Worm (Caenorhabditis elegans): ENCODE measurements around the gene erd-2.2.

Gene erd-2.2

ce11 chrIII:5882284-5882683 is 24.6 kb upstream of the erd-2.2 start:
- TF ChIP-seq unc-62 (GFP tag; optimal IDR thresholded peaks at IDR 0.05) = no peak

ce11 chrIII:5882823-5883222 is 24.0 kb upstream of the erd-2.2 start, which contains the start of gene F01F1.14:
F01F1.14 (minus strand) TSS chrIII:5882923.
- no peak for TF ChIP-seq unc-62 (GFP tag; optimal IDR thresholded peaks at IDR 0.05)

DNA sequence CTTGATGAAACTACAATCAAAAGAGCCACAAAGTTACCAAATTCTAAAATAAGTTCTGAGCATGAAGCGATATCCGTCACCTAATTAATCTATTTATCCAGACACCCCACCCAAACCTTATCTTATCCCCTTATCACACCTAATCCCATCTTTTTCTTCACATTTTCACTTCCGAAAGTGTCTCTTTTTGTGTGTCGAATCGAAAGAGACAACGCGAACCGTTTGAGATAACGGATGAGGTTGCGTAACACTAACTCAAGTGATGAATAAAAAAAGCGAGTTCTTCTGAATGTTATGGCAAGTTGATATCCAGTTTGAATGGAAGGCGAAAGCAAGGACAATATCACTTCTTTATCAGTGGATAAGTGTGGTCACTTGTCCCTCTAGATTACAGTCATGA is 23.3 kb upstream of the erd-2.2 start:
- no peak for TF ChIP-seq unc-62 (GFP tag; optimal IDR thresholded peaks at IDR 0.05)

ce11 chrIII:5884007-5884406 is 22.8 kb upstream of the erd-2.2 start, which contains the start of gene C28H8.5:
C28H8.5 (plus strand) TSS chrIII:5884307.
- no peak for TF ChIP-seq unc-62 (GFP tag; optimal IDR thresholded peaks at IDR 0.05)

- TF ChIP-seq unc-62 (GFP tag; optimal IDR thresholded peaks at IDR 0.05) = no peak
These were observed 22.4 kb upstream of the erd-2.2 start for ce11 chrIII:5884459-5884858.

- no peak for TF ChIP-seq unc-62 (GFP tag; optimal IDR thresholded peaks at IDR 0.05)
These were observed 20.0 kb upstream of the erd-2.2 start, which contains the start of gene C28H8.7 for ce11 chrIII:5886893-5887292. C28H8.7 (minus strand) TSS chrIII:5886993.

DNA sequence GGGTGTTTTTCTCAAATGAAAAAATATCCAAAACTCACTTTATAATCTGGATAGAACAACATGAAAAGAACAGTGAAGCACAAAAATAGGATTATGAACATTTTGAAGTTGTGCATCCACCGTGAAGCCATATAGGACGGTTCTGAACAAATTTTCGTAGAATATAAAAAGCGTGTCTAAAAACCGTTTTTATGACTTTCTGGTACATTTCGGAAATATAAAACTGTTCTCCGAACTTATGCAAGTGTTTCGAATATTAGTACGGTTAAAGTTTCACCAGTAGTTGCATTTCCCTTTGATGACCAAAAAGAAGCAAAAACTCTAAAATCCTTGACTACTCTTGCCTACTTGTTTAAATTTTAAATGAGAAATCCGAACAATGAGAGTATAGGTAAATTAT is 18.2 kb upstream of the erd-2.2 start, which contains the start of gene C28H8.8:
Gene C28H8.8, minus strand, starts transcription at position 101 of the 400 bp plus-strand sequence.
- TF ChIP-seq unc-62 (GFP tag; optimal IDR thresholded peaks at IDR 0.05) = no peak

- TF ChIP-seq unc-62 (GFP tag; optimal IDR thresholded peaks at IDR 0.05) = no peak
These were observed 13.9 kb upstream of the erd-2.2 start for ce11 chrIII:5892909-5893308.

ce11 chrIII:5895913-5896312 is 10.9 kb upstream of the erd-2.2 start, which contains the start of gene pxl-1:
pxl-1 (minus strand) TSS chrIII:5896013.
- TF ChIP-seq unc-62 (GFP tag; optimal IDR thresholded peaks at IDR 0.05) = no peak

ce11 chrIII:5897468-5897867 is 9.4 kb upstream of the erd-2.2 start:
- no peak for TF ChIP-seq unc-62 (GFP tag; optimal IDR thresholded peaks at IDR 0.05)

DNA sequence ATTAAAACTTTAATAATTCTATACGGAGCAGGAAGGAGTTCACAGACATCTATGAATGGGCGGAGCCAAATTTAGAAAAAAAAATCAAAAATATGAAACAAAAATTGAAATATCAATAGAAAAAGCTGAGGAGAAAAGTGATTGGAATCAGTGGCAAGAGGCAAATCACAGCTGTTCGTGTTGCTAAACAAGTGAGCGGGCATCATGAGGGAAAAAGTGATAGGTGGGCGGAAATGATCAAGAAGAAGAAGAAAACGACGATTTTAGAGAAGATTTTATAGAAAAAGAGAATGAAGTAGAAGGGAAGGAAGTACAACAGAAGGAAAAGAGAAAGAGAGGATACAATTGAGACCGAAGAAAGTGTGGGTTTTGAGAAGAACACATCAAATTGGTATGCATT is 8.2 kb upstream of the erd-2.2 start:
- TF ChIP-seq unc-62 (GFP tag; optimal IDR thresholded peaks at IDR 0.05) = no peak

ce11 chrIII:5900709-5901108 is 6.1 kb upstream of the erd-2.2 start:
- no peak for TF ChIP-seq unc-62 (GFP tag; optimal IDR thresholded peaks at IDR 0.05)

DNA sequence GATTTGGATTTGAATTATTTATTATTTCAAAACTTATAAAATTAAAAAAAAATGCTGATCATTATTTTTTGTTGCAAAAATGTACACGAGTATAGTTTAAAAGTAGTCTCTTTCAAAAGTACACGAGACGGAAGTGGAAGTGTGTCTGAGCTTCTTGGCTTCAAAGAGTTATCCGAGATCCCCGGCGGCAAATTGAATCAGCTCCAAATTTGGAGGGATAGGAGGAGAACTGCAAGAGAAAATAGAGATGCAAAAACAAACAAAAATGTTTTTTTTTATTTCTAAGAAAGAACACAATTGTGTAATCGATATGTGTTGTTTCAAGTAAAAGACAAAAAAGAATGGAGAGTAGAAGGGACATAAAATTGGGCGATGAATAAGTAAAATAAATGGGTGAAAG is 4.3 kb upstream of the erd-2.2 start:
- TF ChIP-seq unc-62 (GFP tag; optimal IDR thresholded peaks at IDR 0.05) = no peak

- no peak for TF ChIP-seq unc-62 (GFP tag; optimal IDR thresholded peaks at IDR 0.05)
These were observed 790 bp upstream of the erd-2.2 start, which contains the start of gene dpff-1 for ce11 chrIII:5906059-5906458. dpff-1 (minus strand) TSS chrIII:5906346.

ce11 chrIII:5908408-5908807 is 1.6 kb downstream of the erd-2.2 start, which contains the start of gene C28H8.3:
C28H8.3 (plus strand) TSS chrIII:5908700.
- no peak for TF ChIP-seq unc-62 (GFP tag; optimal IDR thresholded peaks at IDR 0.05)

DNA sequence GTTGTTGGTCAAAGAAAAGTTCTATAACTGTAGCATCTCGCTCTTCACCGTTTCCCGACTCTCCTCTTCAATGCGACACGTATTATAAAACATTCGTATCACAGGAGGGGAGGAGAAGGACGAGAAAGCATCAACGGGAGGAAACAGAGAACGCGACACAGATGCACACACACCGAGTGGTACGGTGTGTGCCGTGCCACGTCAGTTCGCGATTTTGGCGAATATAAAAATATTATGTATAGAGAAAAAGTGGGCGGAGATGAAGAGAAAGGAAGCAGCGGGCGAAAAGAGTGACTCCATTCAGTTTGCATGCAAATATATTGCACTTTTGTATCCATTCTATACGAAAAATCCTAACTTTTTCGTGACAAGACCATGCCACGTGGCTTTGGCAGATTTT is 7.9 kb downstream of the erd-2.2 start:
- no peak for TF ChIP-seq unc-62 (GFP tag; optimal IDR thresholded peaks at IDR 0.05)

DNA sequence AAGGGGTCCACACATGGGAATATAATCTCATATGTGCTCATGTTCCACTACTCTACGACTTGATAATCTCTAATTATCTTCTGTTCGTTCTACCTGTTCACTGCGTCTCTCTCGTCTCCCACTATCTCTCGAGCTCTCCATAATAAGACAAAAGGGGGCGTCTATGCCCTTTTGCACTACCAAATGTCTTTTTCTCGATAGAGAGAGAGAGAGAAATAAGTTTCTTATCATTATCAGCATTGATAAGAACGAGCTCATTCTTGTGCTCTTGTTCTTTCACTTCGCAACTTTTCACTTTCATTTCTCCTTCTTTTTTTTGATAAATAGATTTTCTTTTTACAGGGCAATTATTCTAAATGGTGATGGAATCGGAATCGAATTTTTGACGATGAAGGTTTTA is 9.1 kb downstream of the erd-2.2 start:
- no peak for TF ChIP-seq unc-62 (GFP tag; optimal IDR thresholded peaks at IDR 0.05)

- no peak for TF ChIP-seq unc-62 (GFP tag; optimal IDR thresholded peaks at IDR 0.05)
These were observed 10.6 kb downstream of the erd-2.2 start for ce11 chrIII:5917365-5917958.

Measured in whole organism, dauer.